Fruit fly (Drosophila melanogaster): Measurements from ENCODE around the gene CG32112.

The CG32112 gene

DNA sequence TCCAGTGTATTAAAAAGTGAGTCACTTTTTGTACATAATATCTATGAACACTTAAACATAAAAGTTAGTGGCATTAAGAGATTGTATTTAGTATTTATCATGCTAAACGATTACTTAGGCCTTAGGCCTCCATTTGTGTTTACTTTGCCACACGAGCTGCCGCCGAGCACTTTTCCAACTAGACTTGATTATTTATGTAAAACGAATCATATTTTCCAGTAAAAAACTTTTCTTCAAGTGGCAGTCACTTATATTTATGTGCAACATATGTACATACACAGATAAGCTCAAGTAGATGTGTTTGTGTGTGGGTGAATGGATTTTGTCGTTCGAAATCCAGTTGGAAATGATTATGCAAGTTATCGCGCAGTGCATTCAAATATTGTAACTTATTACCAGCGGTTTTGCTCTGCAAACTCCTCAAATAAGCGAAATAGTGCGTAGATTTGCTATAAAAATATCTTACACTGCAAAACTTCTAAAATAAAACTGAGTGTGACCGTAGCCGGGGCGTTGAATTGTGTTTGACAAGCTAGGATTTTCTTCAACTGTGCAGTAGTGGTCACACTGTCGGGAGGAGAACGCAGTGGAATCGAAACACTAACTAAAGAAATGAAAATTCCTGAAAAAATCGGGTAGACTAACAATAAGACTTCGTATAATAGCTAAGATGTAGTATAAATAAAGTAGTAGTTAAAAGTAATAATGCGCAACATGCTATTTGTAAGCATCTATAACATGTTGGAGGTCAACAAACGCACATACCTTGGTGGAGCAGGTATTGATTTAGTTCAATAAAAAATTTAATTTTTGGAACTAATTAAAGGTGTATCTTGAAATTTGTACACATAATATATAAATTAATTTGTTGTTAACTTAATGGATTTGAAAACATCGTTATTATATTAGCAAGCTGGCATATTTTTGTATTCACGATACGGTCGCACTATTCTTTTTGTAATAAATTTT is 8.3 kb downstream of the CG32112 start, which contains the start of the genes Klc and CG10984 (continued):
- TF ChIP-seq fd96Cb (tag; optimal IDR thresholded peaks at IDR 0.05) (peak; percentile 55), CG10543 (GFP tag; optimal IDR thresholded peaks at IDR 0.05) (no peak), gro (GFP tag; optimal IDR thresholded peaks at IDR 0.05) (peak; percentile 64), CG10979 (tag; optimal IDR thresholded peaks at IDR 0.05) (peak; percentile 47), CG6791 (GFP tag; IDR thresholded peaks at IDR 0.05; ENCODE audit: partially characterized antibody) (0 out of 3 replicates have a peak, but pooled peaks have one; percentile 15), Rx (GFP tag; IDR thresholded peaks at IDR 0.05) (no peak), CG8290 (GFP tag; optimal IDR thresholded peaks at IDR 0.05) (no peak), CG8290 (tag; optimal IDR thresholded peaks at IDR 0.05) (no peak), Usf (GFP tag; optimal IDR thresholded peaks at IDR 0.05) (no peak), pzg (GFP tag; optimal IDR thresholded peaks at IDR 0.05) (peak; percentile 71), Lpt (GFP tag; optimal IDR thresholded peaks at IDR 0.05) (no peak), Hr39 (optimal IDR thresholded peaks at IDR 0.05) (no peak), cato (GFP tag; optimal IDR thresholded peaks at IDR 0.05; ENCODE audit: borderline replicate concordance) (peak; percentile 11), tap (tag; optimal IDR thresholded peaks at IDR 0.05) (no peak), Poxn (GFP tag; IDR thresholded peaks at IDR 0.05) (no peak), CG31441 (GFP tag; IDR thresholded peaks at IDR 0.05) (no peak; the same call in 1 of the 2 replicates), TFAM (GFP tag; optimal IDR thresholded peaks at IDR 0.05) (no peak), CG1529 (GFP tag; optimal IDR thresholded peaks at IDR 0.05) (no peak), CG16813 (GFP tag; IDR thresholded peaks at IDR 0.05; ENCODE audit: partially characterized antibody) (no peak), jing (GFP tag; optimal IDR thresholded peaks at IDR 0.05) (no peak), ap (GFP tag; IDR thresholded peaks at IDR 0.05) (no peak; the same call in 1 of the 2 replicates), CG7839 (tag; optimal IDR thresholded peaks at IDR 0.05) (no peak), CG13775 (GFP tag; optimal IDR thresholded peaks at IDR 0.05) (peak; percentile 27), gem (tag; optimal IDR thresholded peaks at IDR 0.05) (peak; percentile 74), sens-2 (GFP tag; IDR thresholded peaks at IDR 0.05) (no peak), Camta (GFP tag; optimal IDR thresholded peaks at IDR 0.05) (peak; percentile 63), CG17359 (tag; optimal IDR thresholded peaks at IDR 0.05) (peak; percentile 78), Tbp (GFP tag; optimal IDR thresholded peaks at IDR 0.05) (no peak), CG11093 (GFP tag; IDR thresholded peaks at IDR 0.05) (0 out of 3 replicates have a peak, but pooled peaks have one; percentile 56), sima (GFP tag; optimal IDR thresholded peaks at IDR 0.05) (peak; percentile 13), ac (GFP tag; optimal IDR thresholded peaks at IDR 0.05) (no peak), sc (optimal IDR thresholded peaks at IDR 0.05) (no peak), sc (GFP tag; optimal IDR thresholded peaks at IDR 0.05) (no peak), CG8089 (GFP tag; optimal IDR thresholded peaks at IDR 0.05) (no peak), CG7372 (GFP tag; IDR thresholded peaks at IDR 0.05) (peak; percentile 46), Abd-B (GFP tag; optimal IDR thresholded peaks at IDR 0.05) (no peak), CG11723 (GFP tag; optimal IDR thresholded peaks at IDR 0.05) (no peak), en (GFP tag; optimal IDR thresholded peaks at IDR 0.05) (peak; percentile 36), her (GFP tag; optimal IDR thresholded peaks at IDR 0.05) (peak; percentile 53), Dip3 (GFP tag; optimal IDR thresholded peaks at IDR 0.05) (peak; percentile 51), hb (GFP tag; IDR thresholded peaks at IDR 0.05; ENCODE audit: partially characterized antibody) (no peak), Hr78 (GFP tag; optimal IDR thresholded peaks at IDR 0.05) (no peak), CG6654 (GFP tag; optimal IDR thresholded peaks at IDR 0.05) (peak; percentile 39), CG32532 (GFP tag; IDR thresholded peaks at IDR 0.05) (no peak; the same call in 1 of the 2 replicates), CG6272 (GFP tag; IDR thresholded peaks at IDR 0.05) (no peak), CG6254 (GFP tag; optimal IDR thresholded peaks at IDR 0.05) (no peak), CG32767 (GFP tag; IDR thresholded peaks at IDR 0.05) (no peak), Sry-δ (GFP tag; optimal IDR thresholded peaks at IDR 0.05) (peak; percentile 44), CG11696 (GFP tag; IDR thresholded peaks at IDR 0.05) (0 out of 2 replicates have a peak, but pooled peaks have one; percentile 40)
